Fruit fly (Drosophila melanogaster) whole organism, embryonic: Measurements from ENCODE around the gene CG46308.

Experiments
- BEAF-32 ChIP-seq: fragments of 200-800 bp; sonication (Bioruptor generic); optimal IDR thresholded peaks from 3 replicates; lab custom pipeline; 2017; ENCODE audit warnings: missing biosample characterization, missing genetic modification characterization, mild to moderate bottlenecking, moderate library complexity, missing genetic modification reagents
- CG10431 ChIP-seq: fragments of 200-800 bp; sonication (Bioruptor generic); optimal IDR thresholded peaks from 3 replicates; lab custom pipeline; 2018; ENCODE audit warnings: missing biosample characterization, mild to moderate bottlenecking, missing genetic modification characterization
- CG11696 ChIP-seq: fragments of 200-800 bp; sonication (Bioruptor generic); IDR thresholded peaks from 2 replicates; pipeline ENCODE4 v1.3.6; 2022; ENCODE audit warnings: missing biosample characterization, missing genetic modification characterization
- CG11723 ChIP-seq: fragments of 200-800 bp; sonication (Bioruptor generic); optimal IDR thresholded peaks from 2 replicates; lab custom pipeline; 2017; ENCODE audit warnings: missing biosample characterization, mild to moderate bottlenecking, missing genetic modification characterization
- CG12236 ChIP-seq: fragments of 200-800 bp; sonication (Bioruptor generic); optimal IDR thresholded peaks from 2 replicates; lab custom pipeline; 2016; ENCODE audit warnings: missing biosample characterization, missing genetic modification characterization
- CG1233 ChIP-seq: fragments of 200-800 bp; sonication (Bioruptor generic); optimal IDR thresholded peaks from 4 replicates; lab custom pipeline; 2018; ENCODE audit warnings: missing biosample characterization, mild to moderate bottlenecking, missing genetic modification characterization
- CG12769 ChIP-seq: fragments of 200-800 bp; sonication (Bioruptor generic); optimal IDR thresholded peaks from 2 replicates; lab custom pipeline; 2019; ENCODE audit warnings: missing biosample characterization, mild to moderate bottlenecking, missing genetic modification characterization, moderate library complexity
- CG1602 ChIP-seq: fragments of 200-800 bp; sonication (Bioruptor generic); optimal IDR thresholded peaks from 3 replicates; lab custom pipeline; 2016; ENCODE audit warnings: missing biosample characterization, missing genetic modification characterization
- CG1603 ChIP-seq: fragments of 200-800 bp; sonication (Bioruptor generic); optimal IDR thresholded peaks from 2 replicates; lab custom pipeline; 2019; ENCODE audit warnings: missing biosample characterization, mild to moderate bottlenecking, missing genetic modification characterization, moderate library complexity
- CG17385 ChIP-seq: fragments of 200-800 bp; sonication (Bioruptor generic); optimal IDR thresholded peaks from 3 replicates; lab custom pipeline; 2018; ENCODE audit warnings: missing biosample characterization, mild to moderate bottlenecking, missing genetic modification characterization
- CG2129 ChIP-seq: fragments of 200-800 bp; sonication (Bioruptor generic); IDR thresholded peaks from 2 replicates; pipeline ENCODE4 v1.3.6; 2022; ENCODE audit warnings: missing biosample characterization, missing genetic modification characterization; ENCODE audit not compliant: partially characterized antibody
- CG2202 ChIP-seq: fragments of 200-800 bp; sonication (Bioruptor generic); optimal IDR thresholded peaks from 2 replicates; lab custom pipeline; 2018; ENCODE audit warnings: missing biosample characterization, mild to moderate bottlenecking, missing genetic modification characterization
- CG30431 ChIP-seq: fragments of 200-800 bp; sonication (Bioruptor generic); optimal IDR thresholded peaks from 2 replicates; lab custom pipeline; 2017; ENCODE audit warnings: missing biosample characterization, missing genetic modification characterization
- CG32767 ChIP-seq: fragments of 200-800 bp; sonication (Bioruptor generic); IDR thresholded peaks from 2 replicates; pipeline ENCODE4 v1.3.6; 2022; ENCODE audit warnings: missing biosample characterization, missing genetic modification characterization
- CG34376 ChIP-seq: fragments of 200-800 bp; sonication (Bioruptor generic); optimal IDR thresholded peaks from 2 replicates; lab custom pipeline; 2018; ENCODE audit warnings: missing biosample characterization, mild to moderate bottlenecking, missing genetic modification characterization
- CG3726 ChIP-seq: fragments of 200-800 bp; sonication (Bioruptor generic); IDR thresholded peaks from 3 replicates; pipeline ENCODE4, ENCODE4 v1.3.6; 2022; ENCODE audit warnings: missing biosample characterization, missing genetic modification characterization
- CG42726 ChIP-seq: fragments of 200-800 bp; sonication (Bioruptor generic); IDR thresholded peaks from 2 replicates; pipeline ENCODE4 v1.3.6; 2022; ENCODE audit warnings: missing biosample characterization, missing genetic modification characterization; ENCODE audit not compliant: partially characterized antibody
- CG4854 ChIP-seq: fragments of 200-800 bp; sonication (Bioruptor generic); optimal IDR thresholded peaks from 2 replicates; lab custom pipeline; 2016; ENCODE audit warnings: missing biosample characterization, missing genetic modification characterization, inconsistent platforms
- CG6654 ChIP-seq: fragments of 200-800 bp; sonication (Bioruptor generic); optimal IDR thresholded peaks from 2 replicates; lab custom pipeline; 2017; ENCODE audit warnings: missing biosample characterization, mild to moderate bottlenecking, missing genetic modification characterization
- CG6689 ChIP-seq: fragments of 200-800 bp; sonication (Bioruptor generic); IDR thresholded peaks from 2 replicates; pipeline ENCODE4 v1.3.6; 2022; ENCODE audit warnings: missing biosample characterization, missing genetic modification characterization
- CG6854 ChIP-seq: fragments of 200-800 bp; sonication (Bioruptor generic); optimal IDR thresholded peaks from 3 replicates; lab custom pipeline; 2017; ENCODE audit warnings: missing biosample characterization, mild to moderate bottlenecking, missing genetic modification characterization
- CG8089 ChIP-seq: fragments of 200-800 bp; sonication (Bioruptor generic); optimal IDR thresholded peaks from 3 replicates; lab custom pipeline; 2016; ENCODE audit warnings: missing biosample characterization, missing genetic modification characterization
- CG8388 ChIP-seq: fragments of 200-800 bp; sonication (Bioruptor generic); optimal IDR thresholded peaks from 2 replicates; lab custom pipeline; 2019; ENCODE audit warnings: missing biosample characterization, mild to moderate bottlenecking, missing genetic modification characterization, moderate library complexity
- Dfd ChIP-seq, 2 experiments: fragments of >200 bp; optimal IDR thresholded peaks; 2 replicates each; lab custom pipeline; 2017; ENCODE audit warnings: missing biosample characterization in 2 of 2, missing genetic modification characterization in 2 of 2
- Elba2 ChIP-seq: fragments of 200-800 bp; sonication (Bioruptor generic); optimal IDR thresholded peaks from 3 replicates; lab custom pipeline; 2016; ENCODE audit warnings: missing biosample characterization, missing genetic modification characterization
- H15 ChIP-seq: fragments of 200-800 bp; sonication (Bioruptor generic); IDR thresholded peaks from 3 replicates; pipeline ENCODE4 v1.3.6; 2022; ENCODE audit warnings: missing biosample characterization, missing genetic modification characterization
- HLH3B ChIP-seq: fragments of 200-800 bp; sonication (Bioruptor generic); IDR thresholded peaks from 2 replicates; pipeline ENCODE4 v1.3.6; 2022; ENCODE audit warnings: missing biosample characterization, missing genetic modification characterization
- Hr51 ChIP-seq, 2 experiments: fragments of 200-800 bp; sonication (Bioruptor generic); optimal IDR thresholded peaks; 2 replicates in 1 of 2; 3 replicates in 1 of 2; lab custom pipeline; 2016 to 2018; ENCODE audit warnings: missing biosample characterization in 2 of 2, missing genetic modification characterization in 2 of 2, mild to moderate bottlenecking in 1 of 2, moderate library complexity in 1 of 2
- Kr ChIP-seq: fragments of 200-800 bp; sonication (Bioruptor generic); optimal IDR thresholded peaks from 2 replicates; lab custom pipeline; 2017; ENCODE audit warnings: missing biosample characterization, mild to moderate bottlenecking, missing genetic modification characterization
- Lhr ChIP-seq: fragments of 200-800 bp; sonication (Bioruptor generic); optimal IDR thresholded peaks from 3 replicates; lab custom pipeline; 2017; ENCODE audit warnings: mild to moderate bottlenecking, missing biosample characterization, missing genetic modification reagents, missing genetic modification characterization
- NK7.1 ChIP-seq: fragments of 200-800 bp; sonication (Bioruptor generic); optimal IDR thresholded peaks from 3 replicates; lab custom pipeline; 2016; ENCODE audit warnings: missing biosample characterization, missing genetic modification characterization
- Opbp ChIP-seq: fragments of 200-800 bp; sonication (Bioruptor generic); IDR thresholded peaks from 3 replicates; pipeline ENCODE4 v1.3.6; 2022; ENCODE audit warnings: missing biosample characterization, missing genetic modification characterization; ENCODE audit not compliant: partially characterized antibody
- PHDP ChIP-seq: fragments of 200-800 bp; sonication (Bioruptor generic); optimal IDR thresholded peaks from 3 replicates; lab custom pipeline; 2018; ENCODE audit warnings: missing biosample characterization, mild to moderate bottlenecking, missing genetic modification characterization, moderate library complexity
- Ravus ChIP-seq: fragments of 200-800 bp; sonication (Bioruptor generic); IDR thresholded peaks from 2 replicates; pipeline ENCODE4 v1.3.6; 2022; ENCODE audit warnings: missing biosample characterization, missing genetic modification characterization
- Sox100B ChIP-seq: fragments of 200-800 bp; sonication (Bioruptor generic); optimal IDR thresholded peaks from 3 replicates; lab custom pipeline; 2018; ENCODE audit warnings: missing biosample characterization, mild to moderate bottlenecking, missing genetic modification characterization
- Stat92E ChIP-seq, 3 experiments: fragments of >200 bp in 2 of 3; fragments of 200-800 bp in 1 of 3; sonication (Bioruptor generic) in 1 of 3; optimal IDR thresholded peaks; 2 replicates each; lab custom pipeline; 2017 to 2019; ENCODE audit warnings: missing biosample characterization in 3 of 3, missing genetic modification characterization in 3 of 3, mild to moderate bottlenecking in 1 of 3, moderate library complexity in 1 of 3
- Usf ChIP-seq: fragments of 200-800 bp; sonication (Bioruptor generic); optimal IDR thresholded peaks from 2 replicates; lab custom pipeline; 2017; ENCODE audit warnings: missing genotype, missing biosample characterization, missing genetic modification characterization
- abd-A ChIP-seq: fragments of 200-800 bp; sonication (Bioruptor generic); optimal IDR thresholded peaks from 3 replicates; lab custom pipeline; 2019; ENCODE audit warnings: missing biosample characterization, mild to moderate bottlenecking, missing genetic modification characterization, moderate library complexity
- br ChIP-seq: fragments of >200 bp; optimal IDR thresholded peaks from 2 replicates; lab custom pipeline; 2017
- bsh ChIP-seq, 2 experiments: fragments of 200-800 bp; sonication (Bioruptor generic); optimal IDR thresholded peaks; 2 replicates each; lab custom pipeline; 2017 to 2018; ENCODE audit warnings: mild to moderate bottlenecking in 2 of 2, missing biosample characterization in 2 of 2, missing genetic modification characterization in 2 of 2, moderate library complexity in 1 of 2
- crp ChIP-seq, 2 experiments: fragments of 200-800 bp; sonication (Bioruptor generic); optimal IDR thresholded peaks; 2 replicates in 1 of 2; 3 replicates in 1 of 2; lab custom pipeline; 2017; ENCODE audit warnings: missing biosample characterization in 2 of 2, missing genetic modification characterization in 2 of 2, mild to moderate bottlenecking in 1 of 2, moderate library complexity in 1 of 2
- da ChIP-seq: fragments of 200-800 bp; sonication (Bioruptor generic); optimal IDR thresholded peaks from 2 replicates; lab custom pipeline; 2016; ENCODE audit warnings: missing biosample characterization, missing genetic modification characterization
- dati ChIP-seq: fragments of 200-800 bp; sonication (Bioruptor generic); IDR thresholded peaks from 2 replicates; pipeline ENCODE4 v1.3.6; 2022; ENCODE audit warnings: missing biosample characterization, missing genetic modification characterization
- en ChIP-seq: fragments of 200-800 bp; sonication (Bioruptor generic); optimal IDR thresholded peaks from 2 replicates; lab custom pipeline; 2016; ENCODE audit warnings: missing biosample characterization, missing genetic modification characterization
- inv ChIP-seq: fragments of 200-800 bp; sonication (Bioruptor generic); IDR thresholded peaks from 2 replicates; pipeline ENCODE4 v1.3.6; 2022; ENCODE audit warnings: missing biosample characterization, missing genetic modification characterization; ENCODE audit not compliant: partially characterized antibody
- kay ChIP-seq: fragments of 200-800 bp; sonication (Bioruptor generic); optimal IDR thresholded peaks from 2 replicates; lab custom pipeline; 2016; ENCODE audit warnings: missing biosample characterization, missing genetic modification characterization
- knrl ChIP-seq: fragments of 200-800 bp; sonication (Bioruptor generic); IDR thresholded peaks from 3 replicates; pipeline ENCODE4 v1.3.6; 2022; ENCODE audit warnings: missing biosample characterization, missing genetic modification characterization; ENCODE audit not compliant: partially characterized antibody
- lbe ChIP-seq: fragments of 200-800 bp; sonication (Bioruptor generic); optimal IDR thresholded peaks from 2 replicates; lab custom pipeline; 2016; ENCODE audit warnings: missing biosample characterization, mild to moderate bottlenecking, missing genetic modification characterization
- pnt ChIP-seq: fragments of 200-800 bp; sonication (Bioruptor generic); optimal IDR thresholded peaks from 3 replicates; lab custom pipeline; 2016; ENCODE audit warnings: missing biosample characterization, missing genetic modification characterization
- stc ChIP-seq: fragments of 200-800 bp; sonication (Bioruptor generic); IDR thresholded peaks from 2 replicates; pipeline ENCODE4 v1.3.6; 2022; ENCODE audit warnings: missing biosample characterization, missing genetic modification characterization

Gene CG46308

dm6 chr2L:13445249-13445846 is 16.2 kb upstream of the CG46308 start, which contains the start of gene Hacd2 (continued):
- TF ChIP-seq CG17385 (no peak), NK7.1 (GFP tag; lab: Kevin White, UChicago) (no peak), CG10431 (GFP tag; lab: Kevin White, UChicago) (no peak), Opbp (GFP tag; lab: Robert Waterston, UW) (peak; percentile 61; the same call in 2 of the 3 replicates), H15 (GFP tag; lab: Robert Waterston, UW) (no peak), CG42726 (GFP tag; lab: Robert Waterston, UW) (no peak; the same call in 1 of the 2 replicates), abd-A (tag; lab: Kevin White, UChicago) (no peak), CG3726 (GFP tag; lab: Robert Waterston, UW) (no peak), CG32767 (GFP tag; lab: Robert Waterston, UW) (no peak), Kr (GFP tag; lab: Kevin White, UChicago) (no peak), Dfd (GFP tag; optimal IDR thresholded peaks at IDR 0.05; lab: Kevin White, UChicago) (no peak), Stat92E (GFP tag; optimal IDR thresholded peaks at IDR 0.05; lab: Kevin White, UChicago) (no peak), Lhr (GFP tag; lab: Kevin White, UChicago) (peak; percentile 92), da (GFP tag; lab: Kevin White, UChicago) (no peak), stc (GFP tag; lab: Robert Waterston, UW) (no peak), CG1233 (GFP tag; lab: Kevin White, UChicago) (no peak), crp (GFP tag; optimal IDR thresholded peaks at IDR 0.05; lab: Kevin White, UChicago) (no peak), knrl (GFP tag; lab: Robert Waterston, UW) (peak; percentile 34; the same call in 1 of the 3 replicates), CG30431 (GFP tag; lab: Kevin White, UChicago) (no peak), en (GFP tag; lab: Kevin White, UChicago) (no peak), Hr51 (GFP tag; optimal IDR thresholded peaks at IDR 0.05; lab: Kevin White, UChicago) (peak; percentile 26 to 68), CG6654 (GFP tag; lab: Kevin White, UChicago) (no peak), PHDP (peak; percentile 19), CG2202 (no peak), CG1602 (GFP tag; lab: Kevin White, UChicago) (no peak), CG6689 (no peak), CG12236 (no peak), CG1603 (tag; lab: Kevin White, UChicago) (peak; percentile 84), CG6854 (no peak), bsh (GFP tag; optimal IDR thresholded peaks at IDR 0.05; lab: Kevin White, UChicago) (no peak), CG34376 (GFP tag; lab: Kevin White, UChicago) (no peak), pnt (no peak), CG8089 (no peak), Usf (no peak), dati (GFP tag; lab: Robert Waterston, UW) (no peak), kay (GFP tag; lab: Kevin White, UChicago) (no peak), Elba2 (GFP tag; lab: Kevin White, UChicago) (no peak), BEAF-32 (GFP tag; lab: Kevin White, UChicago) (peak; percentile 45), CG4854 (peak; percentile 37), CG2129 (GFP tag; lab: Robert Waterston, UW) (no peak), br (lab: Kevin White, UChicago) (no peak), CG12769 (tag; lab: Kevin White, UChicago) (no peak), inv (GFP tag; lab: Robert Waterston, UW) (no peak), lbe (GFP tag; lab: Kevin White, UChicago) (no peak), CG11696 (GFP tag; lab: Robert Waterston, UW) (no peak), Ravus (GFP tag; lab: Robert Waterston, UW) (no peak), CG11723 (GFP tag; lab: Kevin White, UChicago) (no peak), Sox100B (no peak), CG8388 (GFP tag; lab: Kevin White, UChicago) (no peak), HLH3B (GFP tag; lab: Robert Waterston, UW) (no peak)
